Worm (Caenorhabditis elegans) whole organism, L1 larva: ENCODE measurements around the gene M7.7.

ENCODE experiments used
- C16A3.4 ChIP-seq: fragments of 150-350 bp; optimal IDR thresholded peaks from 2 replicates; lab custom pipeline; 2014; ENCODE audit warnings: missing biosample characterization, missing genetic modification characterization
- C34B4.2 ChIP-seq: sonication (generic microtip); optimal IDR thresholded peaks from 2 replicates; lab custom pipeline; 2017; ENCODE audit warnings: mild to moderate bottlenecking, missing genetic modification characterization, missing compliant biosample characterization
- Y116A8C.19 ChIP-seq: sonication (generic microtip); optimal IDR thresholded peaks from 2 replicates; lab custom pipeline; 2016; ENCODE audit warnings: missing compliant biosample characterization, missing genetic modification characterization, borderline replicate concordance
- aha-1 ChIP-seq: fragments of 150-350 bp; optimal IDR thresholded peaks from 2 replicates; lab custom pipeline; 2014; ENCODE audit warnings: missing biosample characterization, missing genetic modification characterization
- alr-1 ChIP-seq: fragments of 200-800 bp; sonication (Bioruptor generic); optimal IDR thresholded peaks from 2 replicates; lab custom pipeline; 2018; ENCODE audit warnings: borderline replicate concordance, mild to moderate bottlenecking, missing genetic modification characterization, missing compliant biosample characterization
- ama-1 ChIP-seq: fragments of 150-350 bp; optimal IDR thresholded peaks from 2 replicates; lab custom pipeline; 2014
- ceh-63 ChIP-seq: fragments of 200-800 bp; sonication (Bioruptor generic); optimal IDR thresholded peaks from 2 replicates; lab custom pipeline; 2018; ENCODE audit warnings: mild to moderate bottlenecking, missing genetic modification characterization, missing compliant biosample characterization
- ceh-8 ChIP-seq: fragments of 200-800 bp; sonication (Bioruptor generic); optimal IDR thresholded peaks from 2 replicates; lab custom pipeline; 2018; ENCODE audit warnings: mild to moderate bottlenecking, missing genetic modification characterization, moderate library complexity, missing compliant biosample characterization
- ceh-82 ChIP-seq, 3 experiments: fragments of 150-350 bp in 1 of 3; sonication (generic microtip) in 2 of 3; optimal IDR thresholded peaks; 2 replicates each; lab custom pipeline; 2014 to 2017; ENCODE audit warnings: missing biosample characterization in 3 of 3, missing genetic modification characterization in 3 of 3
- ceh-90 ChIP-seq: sonication (generic microtip); optimal IDR thresholded peaks from 2 replicates; lab custom pipeline; 2016; ENCODE audit warnings: missing genetic modification characterization, missing compliant biosample characterization
- ces-1 ChIP-seq: fragments of 150-350 bp; optimal IDR thresholded peaks from 2 replicates; lab custom pipeline; 2014; ENCODE audit warnings: missing biosample characterization, missing genetic modification reagents, missing genetic modification characterization
- dsc-1 ChIP-seq: sonication (generic microtip); optimal IDR thresholded peaks from 2 replicates; lab custom pipeline; 2016; ENCODE audit warnings: mild to moderate bottlenecking, missing genetic modification characterization, missing compliant biosample characterization
- efl-1 ChIP-seq, 4 experiments: fragments of 150-350 bp; optimal IDR thresholded peaks in 3 of 4; peaks in 1 of 4; 1 replicate in 1 of 4; 2 replicates in 3 of 4; lab custom pipeline; 2014; ENCODE audit warnings: missing biosample characterization in 2 of 4, missing genetic modification characterization in 2 of 4, missing genetic modification reagents in 2 of 4
- egl-13 ChIP-seq: sonication (generic microtip); optimal IDR thresholded peaks from 2 replicates; lab custom pipeline; 2016; ENCODE audit warnings: missing genotype, missing genetic modification reagents, missing genetic modification characterization, missing compliant biosample characterization
- egl-27 ChIP-seq, 2 experiments: fragments of 150-350 bp in 1 of 2; sonication (generic microtip); optimal IDR thresholded peaks; 3 replicates each; lab custom pipeline; 2017 to 2018; ENCODE audit warnings: missing biosample characterization in 2 of 2, missing genetic modification characterization in 2 of 2, missing genetic modification reagents in 2 of 2
- elt-2 ChIP-seq: sonication (generic microtip); optimal IDR thresholded peaks from 2 replicates; lab custom pipeline; 2016; ENCODE audit warnings: missing genetic modification characterization, mild to moderate bottlenecking, inconsistent platforms, missing compliant biosample characterization, missing genetic modification reagents
- ets-5 ChIP-seq: fragments of 200-800 bp; sonication (Bioruptor generic); IDR thresholded peaks from 2 replicates; pipeline ENCODE4 v1.3.6; 2022; ENCODE audit warnings: missing genetic modification characterization, missing compliant biosample characterization
- fkh-10 ChIP-seq: sonication (generic microtip); optimal IDR thresholded peaks from 2 replicates; lab custom pipeline; 2017; ENCODE audit warnings: missing biosample characterization, missing genetic modification reagents, missing genetic modification characterization
- fkh-4 ChIP-seq: sonication (generic microtip); optimal IDR thresholded peaks from 2 replicates; lab custom pipeline; 2016; ENCODE audit warnings: missing compliant biosample characterization, missing genetic modification characterization, borderline replicate concordance
- isw-1 ChIP-seq: fragments of 200-800 bp; sonication (Bioruptor generic); IDR thresholded peaks from 2 replicates; pipeline ENCODE4 v1.3.6; 2022; ENCODE audit warnings: missing genetic modification characterization, missing compliant biosample characterization
- jun-1 ChIP-seq: fragments of 150-350 bp; optimal IDR thresholded peaks from 2 replicates; lab custom pipeline; 2014; ENCODE audit warnings: missing biosample characterization, missing genetic modification reagents, missing genetic modification characterization
- lin-13 ChIP-seq: fragments of 150-350 bp; optimal IDR thresholded peaks from 2 replicates; lab custom pipeline; 2014; ENCODE audit warnings: missing biosample characterization, missing genetic modification reagents, missing genetic modification characterization
- lin-35 ChIP-seq, 2 experiments: fragments of 150-350 bp; optimal IDR thresholded peaks; 2 replicates each; lab custom pipeline; 2014; ENCODE audit warnings: missing biosample characterization in 2 of 2, missing genetic modification characterization in 2 of 2, missing genetic modification reagents in 2 of 2
- lir-3 ChIP-seq: sonication (generic microtip); optimal IDR thresholded peaks from 2 replicates; lab custom pipeline; 2016; ENCODE audit warnings: mild to moderate bottlenecking, missing genetic modification characterization, moderate library complexity, missing compliant biosample characterization; ENCODE audit not compliant: poor library complexity
- lsy-2 ChIP-seq, 2 experiments: fragments of 150-350 bp; optimal IDR thresholded peaks; 2 replicates each; lab custom pipeline; 2014; ENCODE audit warnings: missing biosample characterization in 2 of 2, missing genetic modification characterization in 2 of 2
- mef-2 ChIP-seq: fragments of 150-350 bp; optimal IDR thresholded peaks from 2 replicates; lab custom pipeline; 2014; ENCODE audit warnings: missing biosample characterization, missing genetic modification characterization
- nhr-19 ChIP-seq: fragments of 200-800 bp; sonication (Bioruptor generic); conservative IDR thresholded peaks from 2 replicates; pipeline ENCODE4 v1.3.6; 2022; ENCODE audit warnings: missing genetic modification characterization, missing compliant biosample characterization
- nhr-237 ChIP-seq: fragments of 150-350 bp; optimal IDR thresholded peaks from 2 replicates; lab custom pipeline; 2014; ENCODE audit warnings: missing biosample characterization, missing genetic modification characterization
- nhr-28 ChIP-seq: fragments of 150-350 bp; optimal IDR thresholded peaks from 2 replicates; lab custom pipeline; 2014; ENCODE audit warnings: missing biosample characterization, missing genetic modification characterization
- nhr-47 ChIP-seq: sonication (generic microtip); optimal IDR thresholded peaks from 2 replicates; lab custom pipeline; 2016; ENCODE audit warnings: mild to moderate bottlenecking, missing genetic modification characterization, moderate library complexity, missing compliant biosample characterization
- nhr-77 ChIP-seq: fragments of 150-350 bp; optimal IDR thresholded peaks from 2 replicates; lab custom pipeline; 2014; ENCODE audit warnings: missing biosample characterization, missing genetic modification characterization
- nhr-85 ChIP-seq: sonication (generic microtip); peaks from one replicate; lab custom pipeline; 2016; ENCODE audit warnings: missing genetic modification characterization, inconsistent platforms, missing compliant biosample characterization
- nhr-90 ChIP-seq: sonication (generic microtip); optimal IDR thresholded peaks from 2 replicates; lab custom pipeline; 2016; ENCODE audit warnings: mild to moderate bottlenecking, missing genetic modification characterization, missing compliant biosample characterization; ENCODE audit not compliant: poor library complexity
- skn-1 ChIP-seq: fragments of 150-350 bp; optimal IDR thresholded peaks from 2 replicates; lab custom pipeline; 2014; ENCODE audit warnings: missing biosample characterization, missing genetic modification characterization
- snu-23 ChIP-seq: sonication (generic microtip); optimal IDR thresholded peaks from 2 replicates; lab custom pipeline; 2016; ENCODE audit warnings: missing genetic modification characterization, missing compliant biosample characterization
- swsn-7 ChIP-seq: sonication (generic microtip); optimal IDR thresholded peaks from 2 replicates; lab custom pipeline; 2016; ENCODE audit warnings: missing genetic modification characterization, missing compliant biosample characterization
- tlp-1 ChIP-seq: fragments of 150-350 bp; optimal IDR thresholded peaks from 2 replicates; lab custom pipeline; 2014; ENCODE audit warnings: missing biosample characterization, missing genetic modification characterization
- unc-62 ChIP-seq: fragments of 150-350 bp; optimal IDR thresholded peaks from 2 replicates; lab custom pipeline; 2014; ENCODE audit warnings: missing biosample characterization, missing genetic modification reagents, missing genetic modification characterization
- unc-86 ChIP-seq: sonication (generic microtip); optimal IDR thresholded peaks from 2 replicates; lab custom pipeline; 2016; ENCODE audit warnings: missing genetic modification characterization, missing compliant biosample characterization
- vab-15 ChIP-seq: sonication (generic microtip); optimal IDR thresholded peaks from 2 replicates; lab custom pipeline; 2017; ENCODE audit warnings: missing genotype, mild to moderate bottlenecking, missing genetic modification characterization, missing compliant biosample characterization
- zip-4 ChIP-seq: fragments of 200-800 bp; sonication (Bioruptor generic); optimal IDR thresholded peaks from 2 replicates; lab custom pipeline; 2018; ENCODE audit warnings: mild to moderate bottlenecking, missing genetic modification characterization, moderate library complexity, missing compliant biosample characterization
- ztf-11 ChIP-seq, 2 experiments: sonication (generic microtip); optimal IDR thresholded peaks; 2 replicates each; lab custom pipeline; 2016 to 2017; ENCODE audit warnings: missing genetic modification characterization in 2 of 2, missing biosample characterization in 1 of 2, missing compliant biosample characterization in 1 of 2
- ztf-4 ChIP-seq: fragments of 150-350 bp; optimal IDR thresholded peaks from 2 replicates; lab custom pipeline; 2014; ENCODE audit warnings: missing biosample characterization, missing genetic modification characterization

Gene M7.7

ce11 chrIV:11082789-11083235, 6.8 kb upstream of the M7.7 start (continued):
- peak; percentile 45 for TF ChIP-seq C34B4.2 (tag; lab: Kevin White, UChicago)
- no peak for TF ChIP-seq ceh-90 (tag; lab: Kevin White, UChicago)
- TF ChIP-seq nhr-237, result peak; percentile 91
- TF ChIP-seq C16A3.4 (tag; lab: Kevin White, UChicago), result peak; percentile 91
- TF ChIP-seq nhr-90 (tag; lab: Kevin White, UChicago), result peak; percentile 90
- TF ChIP-seq dsc-1 (tag; lab: Kevin White, UChicago), result peak; percentile 93
- TF ChIP-seq ztf-4 (tag; lab: Kevin White, UChicago), result peak; percentile 95
- TF ChIP-seq ces-1 (GFP tag; lab: Kevin White, UChicago), result no peak
- no peak for TF ChIP-seq nhr-28 (tag; lab: Kevin White, UChicago)
- peak; percentile 91 for TF ChIP-seq nhr-19 (GFP tag; lab: Robert Waterston, UW)
- peak; percentile 96 for TF ChIP-seq swsn-7 (tag; lab: Kevin White, UChicago)
- peak; percentile 85 to 87 for TF ChIP-seq lin-35 (GFP tag; optimal IDR thresholded peaks at IDR 0.05; lab: Kevin White, UChicago)
- peak; percentile 89 for TF ChIP-seq ceh-8
- TF ChIP-seq unc-62 (GFP tag; lab: Kevin White, UChicago), result no peak
- peak; percentile 95 for TF ChIP-seq nhr-77
- peak; percentile 96 for TF ChIP-seq nhr-47
- TF ChIP-seq unc-86 (tag; lab: Kevin White, UChicago), result peak; percentile 92
- peak; percentile 98 for TF ChIP-seq nhr-85 (tag; lab: Kevin White, UChicago)
- no peak for TF ChIP-seq tlp-1 (tag; lab: Kevin White, UChicago)
- peak; percentile 84 for TF ChIP-seq mef-2
- peak; percentile 86 to 92 for TF ChIP-seq efl-1 (optimal IDR thresholded peaks at IDR 0.05; lab: Kevin White, UChicago)
- TF ChIP-seq efl-1 (GFP tag; optimal IDR thresholded peaks at IDR 0.05 in 1 of 2; lab: Kevin White, UChicago), result peak; percentile 67 to 97
- no peak for TF ChIP-seq Y116A8C.19
- TF ChIP-seq ztf-11 (tag; optimal IDR thresholded peaks at IDR 0.05; lab: Kevin White, UChicago), result peak in 1 of 2 experiments; percentile 77
- peak; percentile 80 to 92 (median 90) for TF ChIP-seq ceh-82 (tag; optimal IDR thresholded peaks at IDR 0.05; lab: Kevin White, UChicago)
- TF ChIP-seq alr-1 (tag; lab: Kevin White, UChicago), result no peak
- TF ChIP-seq jun-1, result peak; percentile 92
- peak; percentile 73 for TF ChIP-seq ama-1 (lab: Kevin White, UChicago)
- peak; percentile 63 for TF ChIP-seq vab-15 (tag; lab: Kevin White, UChicago)
- TF ChIP-seq fkh-10, result peak; percentile 92
- TF ChIP-seq lsy-2 (tag; optimal IDR thresholded peaks at IDR 0.05; lab: Kevin White, UChicago), result peak; percentile 91 to 94
- peak; percentile 65 for TF ChIP-seq elt-2 (tag; lab: Kevin White, UChicago)
- TF ChIP-seq isw-1, result peak; percentile 84
- no peak for TF ChIP-seq ceh-63 (GFP tag; lab: Kevin White, UChicago)
- peak; percentile 73 for TF ChIP-seq skn-1 (tag; lab: Kevin White, UChicago)
- peak; percentile 42 for TF ChIP-seq aha-1 (tag; lab: Kevin White, UChicago)
- peak; percentile 57 for TF ChIP-seq fkh-4 (tag; lab: Kevin White, UChicago)
- peak; percentile 60 for TF ChIP-seq zip-4
- TF ChIP-seq egl-27 (tag; optimal IDR thresholded peaks at IDR 0.05; lab: Kevin White, UChicago), result peak; percentile 32 to 66
- peak; percentile 91 for TF ChIP-seq egl-13 (tag; lab: Kevin White, UChicago)
- peak; percentile 98 for TF ChIP-seq snu-23
- TF ChIP-seq lin-13 (GFP tag; lab: Kevin White, UChicago), result peak; percentile 93
- no peak for TF ChIP-seq ets-5
- peak; percentile 89 for TF ChIP-seq lir-3 (tag; lab: Kevin White, UChicago)
- TF ChIP-seq, all 84 proteins: peak for 63
